Fruit fly (Drosophila melanogaster) whole organism, pupa: Measurements from ENCODE around the gene CG5953.

ENCODE experiments used
- CG10348 ChIP-seq: fragments of 200-800 bp; sonication (Bioruptor generic); IDR thresholded peaks from 2 replicates; pipeline ENCODE4 v1.3.6; 2022; ENCODE audit warnings: missing biosample characterization, missing genetic modification characterization
- CG12605 ChIP-seq: fragments of 200-800 bp; sonication (Bioruptor generic); IDR thresholded peaks from 2 replicates; pipeline ENCODE4 v1.3.6; 2022; ENCODE audit warnings: missing biosample characterization, missing genetic modification characterization
- CG13204 ChIP-seq: fragments of 200-800 bp; sonication (Bioruptor generic); optimal IDR thresholded peaks from 2 replicates; lab custom pipeline; 2018; ENCODE audit warnings: missing biosample characterization, mild to moderate bottlenecking, missing genetic modification characterization, moderate library complexity
- CG14655 ChIP-seq: fragments of 200-800 bp; sonication (Bioruptor generic); optimal IDR thresholded peaks from 3 replicates; lab custom pipeline; 2017; ENCODE audit warnings: mild to moderate bottlenecking, missing biosample characterization, missing genetic modification reagents, missing genetic modification characterization
- CG15710 ChIP-seq: fragments of 200-800 bp; sonication (Bioruptor generic); optimal IDR thresholded peaks from 2 replicates; lab custom pipeline; 2018; ENCODE audit warnings: missing biosample characterization, mild to moderate bottlenecking, missing genetic modification characterization, moderate library complexity
- CG17806 ChIP-seq: fragments of 200-800 bp; sonication (Bioruptor generic); optimal IDR thresholded peaks from 2 replicates; lab custom pipeline; 2018; ENCODE audit warnings: missing biosample characterization, mild to moderate bottlenecking, missing genetic modification characterization, moderate library complexity
- CG32121 ChIP-seq: fragments of 200-800 bp; sonication (Bioruptor generic); IDR thresholded peaks from 2 replicates; pipeline ENCODE4 v1.3.6; 2022; ENCODE audit warnings: missing biosample characterization, missing genetic modification characterization
- CG34367 ChIP-seq: fragments of 200-800 bp; sonication (Bioruptor generic); optimal IDR thresholded peaks from 2 replicates; lab custom pipeline; 2018; ENCODE audit warnings: missing biosample characterization, mild to moderate bottlenecking, missing genetic modification characterization
- CG4496 ChIP-seq: fragments of 200-800 bp; sonication (Bioruptor generic); IDR thresholded peaks from 3 replicates; pipeline ENCODE4 v1.3.6; 2022; ENCODE audit warnings: missing biosample characterization, missing genetic modification characterization
- CG8159 ChIP-seq: fragments of 200-800 bp; sonication (Bioruptor generic); optimal IDR thresholded peaks from 3 replicates; lab custom pipeline; 2018; ENCODE audit warnings: missing biosample characterization, mild to moderate bottlenecking, missing genetic modification characterization, moderate library complexity
- CG8301 ChIP-seq: fragments of 200-800 bp; sonication (Bioruptor generic); optimal IDR thresholded peaks from 2 replicates; lab custom pipeline; 2018; ENCODE audit warnings: missing biosample characterization, mild to moderate bottlenecking, missing genetic modification characterization
- CG9948 ChIP-seq: fragments of 200-800 bp; sonication (Bioruptor generic); optimal IDR thresholded peaks from 2 replicates; lab custom pipeline; 2018; ENCODE audit warnings: missing biosample characterization, mild to moderate bottlenecking, missing genetic modification characterization, moderate library complexity
- D1 ChIP-seq: fragments of 200-800 bp; sonication (Bioruptor generic); optimal IDR thresholded peaks from 2 replicates; lab custom pipeline; 2018; ENCODE audit warnings: missing biosample characterization, mild to moderate bottlenecking, missing genetic modification characterization, moderate library complexity
- EcR ChIP-seq: fragments of 200-800 bp; sonication (Bioruptor generic); optimal IDR thresholded peaks from 3 replicates; lab custom pipeline; 2019; ENCODE audit warnings: missing biosample characterization, missing genetic modification characterization, mild to moderate bottlenecking, moderate library complexity, missing genetic modification reagents
- Ets98B ChIP-seq: fragments of 200-800 bp; sonication (Bioruptor generic); IDR thresholded peaks from 2 replicates; pipeline ENCODE4 v1.3.6; 2022; ENCODE audit warnings: missing biosample characterization, missing genetic modification characterization
- Pif1A ChIP-seq: fragments of 200-800 bp; sonication (Bioruptor generic); optimal IDR thresholded peaks from 3 replicates; lab custom pipeline; 2016; ENCODE audit warnings: missing biosample characterization, missing genetic modification characterization
- Pif1B ChIP-seq: fragments of 200-800 bp; sonication (Bioruptor generic); optimal IDR thresholded peaks from 3 replicates; lab custom pipeline; 2016; ENCODE audit warnings: missing biosample characterization, missing genetic modification characterization
- Snoo ChIP-seq: fragments of 200-800 bp; sonication (Bioruptor generic); optimal IDR thresholded peaks from 3 replicates; lab custom pipeline; 2017; ENCODE audit warnings: missing biosample characterization, mild to moderate bottlenecking, missing genetic modification characterization, inconsistent platforms
- fd96Ca ChIP-seq: fragments of 200-800 bp; sonication (Bioruptor generic); IDR thresholded peaks from 3 replicates; pipeline ENCODE4 v1.3.6; 2022; ENCODE audit warnings: missing biosample characterization, missing genetic modification characterization
- gl ChIP-seq: fragments of 200-800 bp; sonication (Bioruptor generic); optimal IDR thresholded peaks from 2 replicates; lab custom pipeline; 2018; ENCODE audit warnings: missing biosample characterization, mild to moderate bottlenecking, missing genetic modification characterization
- rn ChIP-seq: fragments of 200-800 bp; sonication (Bioruptor generic); IDR thresholded peaks from 2 replicates; pipeline ENCODE4 v1.3.6; 2022; ENCODE audit warnings: missing biosample characterization, missing genetic modification characterization

CG5953 gene

dm6 chr2L:16547652-16548417, 15.2 kb upstream of the CG5953 start:
- TF ChIP-seq rn (GFP tag; lab: Robert Waterston, UW) (no peak), CG9948 (tag; lab: Kevin White, UChicago) (peak; percentile 18), CG14655 (peak; percentile 36), CG15710 (no peak), fd96Ca (GFP tag; lab: Robert Waterston, UW) (0 out of 3 replicates have a peak, but pooled peaks have one; percentile 17), Pif1B (GFP tag; lab: Kevin White, UChicago) (no peak), Pif1A (GFP tag; lab: Kevin White, UChicago) (no peak), D1 (tag; lab: Kevin White, UChicago) (no peak), CG17806 (tag; lab: Kevin White, UChicago) (no peak), Snoo (tag; lab: Kevin White, UChicago) (no peak), CG12605 (GFP tag; lab: Robert Waterston, UW) (no peak), CG10348 (GFP tag; lab: Robert Waterston, UW) (no peak), CG32121 (GFP tag; lab: Robert Waterston, UW) (peak; percentile 43; the same call in 1 of the 2 replicates), CG4496 (GFP tag; lab: Robert Waterston, UW) (peak; percentile 53; the same call in 2 of the 3 replicates), CG13204 (GFP tag; lab: Kevin White, UChicago) (no peak), CG8159 (peak; percentile 56), gl (no peak), EcR (GFP tag; lab: Kevin White, UChicago) (no peak), CG8301 (tag; lab: Kevin White, UChicago) (peak; percentile 26), CG34367 (no peak), Ets98B (GFP tag; lab: Robert Waterston, UW) (peak; percentile 9; the same call in 1 of the 2 replicates)

dm6 chr2L:16545772-16546171, 13.1 kb upstream of the CG5953 start:
- TF ChIP-seq CG8301 (tag; lab: Kevin White, UChicago) (peak; percentile 96), CG9948 (tag; lab: Kevin White, UChicago) (peak; percentile 70), CG8159 (peak; percentile 65), CG15710 (peak; percentile 65), Ets98B (GFP tag; lab: Robert Waterston, UW) (peak; percentile 97), CG13204 (GFP tag; lab: Kevin White, UChicago) (no peak), CG12605 (GFP tag; lab: Robert Waterston, UW) (peak; percentile 88), CG34367 (peak; percentile 63), EcR (GFP tag; lab: Kevin White, UChicago) (no peak), rn (GFP tag; lab: Robert Waterston, UW) (peak; percentile 84), CG4496 (GFP tag; lab: Robert Waterston, UW) (peak; percentile 96), fd96Ca (GFP tag; lab: Robert Waterston, UW) (peak; percentile 96), Snoo (tag; lab: Kevin White, UChicago) (peak; percentile 68), CG10348 (GFP tag; lab: Robert Waterston, UW) (peak; percentile 55), CG32121 (GFP tag; lab: Robert Waterston, UW) (peak; percentile 96), gl (peak; percentile 72), Pif1B (GFP tag; lab: Kevin White, UChicago) (peak; percentile 81), Pif1A (GFP tag; lab: Kevin White, UChicago) (peak; percentile 87), D1 (tag; lab: Kevin White, UChicago) (peak; percentile 46), CG17806 (tag; lab: Kevin White, UChicago) (peak; percentile 69), CG14655 (peak; percentile 95)
- TF ChIP-seq, all 21 proteins: peak for 19

- TF ChIP-seq Pif1A (GFP tag; lab: Kevin White, UChicago) (peak; percentile 44), CG4496 (GFP tag; lab: Robert Waterston, UW) (peak; percentile 78), CG12605 (GFP tag; lab: Robert Waterston, UW) (peak; percentile 26; the same call in 1 of the 2 replicates), CG17806 (tag; lab: Kevin White, UChicago) (peak; percentile 69), rn (GFP tag; lab: Robert Waterston, UW) (0 out of 2 replicates have a peak, but pooled peaks have one; percentile 47), CG13204 (GFP tag; lab: Kevin White, UChicago) (no peak), Snoo (tag; lab: Kevin White, UChicago) (no peak), Ets98B (GFP tag; lab: Robert Waterston, UW) (peak; percentile 82), CG9948 (tag; lab: Kevin White, UChicago) (peak; percentile 74), CG8159 (peak; percentile 73), CG34367 (no peak), CG10348 (GFP tag; lab: Robert Waterston, UW) (no peak), Pif1B (GFP tag; lab: Kevin White, UChicago) (no peak), D1 (tag; lab: Kevin White, UChicago) (peak; percentile 38), fd96Ca (GFP tag; lab: Robert Waterston, UW) (peak; percentile 68; the same call in 2 of the 3 replicates), CG8301 (tag; lab: Kevin White, UChicago) (peak; percentile 89), CG32121 (GFP tag; lab: Robert Waterston, UW) (peak; percentile 85), EcR (GFP tag; lab: Kevin White, UChicago) (no peak), CG14655 (peak; percentile 88), gl (peak; percentile 21), CG15710 (peak; percentile 22)
Observed at dm6 chr2L:16544563-16545066, 11.9 kb upstream of the CG5953 start, which contains the start of gene mtgo. TSS of gene mtgo (plus strand) at chr2L:16545016.

dm6 chr2L:16543894-16544293, 11.2 kb upstream of the CG5953 start:
- TF ChIP-seq CG8159 (no peak), Ets98B (GFP tag; lab: Robert Waterston, UW) (no peak), CG12605 (GFP tag; lab: Robert Waterston, UW) (no peak), CG9948 (tag; lab: Kevin White, UChicago) (no peak), Pif1B (GFP tag; lab: Kevin White, UChicago) (no peak)
- TF ChIP-seq, all 21 proteins: peak for 0
